Worm (Caenorhabditis elegans): ENCODE data around the gene Y82E9BL.19.
"Not testable (repeated sequence)": the region's sequence is repeated elsewhere in the genome, so short reads cannot be mapped to it uniquely, and the experiment has no call there.

Y82E9BL.19 gene

ce11 chrIII:1355320-1355719 is 23.5 kb downstream of the Y82E9BL.19 start, which contains the start of gene Y82E9BL.1:
Gene Y82E9BL.1 (minus strand): TSS chrIII:1355420.
- TF ChIP-seq lin-13 (GFP tag; optimal IDR thresholded peaks at IDR 0.05) (no peak), sox-4 (tag; optimal IDR thresholded peaks at IDR 0.05) (no peak), nhr-77 (tag; optimal IDR thresholded peaks at IDR 0.05) (no peak), nhr-76 (tag; optimal IDR thresholded peaks at IDR 0.05) (no peak), grh-1 (GFP tag; IDR thresholded peaks at IDR 0.05) (no peak), ceh-8 (GFP tag; optimal IDR thresholded peaks at IDR 0.05) (no peak), nhr-11 (tag; optimal IDR thresholded peaks at IDR 0.05) (no peak), efl-3 (GFP tag; optimal IDR thresholded peaks at IDR 0.05) (no peak), skn-1 (tag; optimal IDR thresholded peaks at IDR 0.05) (no peak), lin-14 (GFP tag; optimal IDR thresholded peaks at IDR 0.05) (no peak), elt-3 (tag; optimal IDR thresholded peaks at IDR 0.05) (no peak), tlp-1 (tag; optimal IDR thresholded peaks at IDR 0.05) (no peak), unc-62 (GFP tag; optimal IDR thresholded peaks at IDR 0.05) (no peak), C16A3.4 (tag; optimal IDR thresholded peaks at IDR 0.05) (no peak), snpc-4 (tag; optimal IDR thresholded peaks at IDR 0.05) (no peak), lsy-2 (tag; optimal IDR thresholded peaks at IDR 0.05) (no peak), sup-37 (GFP tag; optimal IDR thresholded peaks at IDR 0.05) (no peak), dpl-1 (GFP tag; optimal IDR thresholded peaks at IDR 0.05) (no peak), lin-39 (tag; optimal IDR thresholded peaks at IDR 0.05) (no peak)

- TF ChIP-seq C34B4.2, pax-3, lsy-2 (tag; optimal IDR thresholded peaks at IDR 0.05): not testable (repeated sequence)
Measured at ce11 chrIII:1357973-1358372, 26.2 kb downstream of the Y82E9BL.19 start, which contains the start of gene Y82E9BR.8. Gene Y82E9BR.8 (minus strand): TSS chrIII:1358073.

ce11 chrIII:1359669-1360068 is 27.9 kb downstream of the Y82E9BL.19 start, which contains the start of gene Y82E9BR.9:
Gene Y82E9BR.9 (minus strand): TSS chrIII:1359769.
- TF ChIP-seq nhr-20 (tag; optimal IDR thresholded peaks at IDR 0.05), result no peak
- no peak for TF ChIP-seq sup-37 (GFP tag; optimal IDR thresholded peaks at IDR 0.05)
- no peak for TF ChIP-seq skn-1 (tag; optimal IDR thresholded peaks at IDR 0.05)
- no peak for TF ChIP-seq nhr-12 (tag; optimal IDR thresholded peaks at IDR 0.05)
- TF ChIP-seq C16A3.4 (tag; optimal IDR thresholded peaks at IDR 0.05), result no peak
- no peak for TF ChIP-seq lin-35 (GFP tag; optimal IDR thresholded peaks at IDR 0.05)
- TF ChIP-seq isw-1 (GFP tag; IDR thresholded peaks at IDR 0.05), result no peak
- TF ChIP-seq mep-1 (tag; optimal IDR thresholded peaks at IDR 0.05), result no peak
- no peak for TF ChIP-seq ceh-90 (tag; optimal IDR thresholded peaks at IDR 0.05)
- no peak for TF ChIP-seq lin-14 (GFP tag; optimal IDR thresholded peaks at IDR 0.05)

ce11 chrIII:1372563-1372962 is 40.7 kb downstream of the Y82E9BL.19 start:
- TF ChIP-seq sup-37 (GFP tag; optimal IDR thresholded peaks at IDR 0.05), result no peak
- no peak for TF ChIP-seq unc-62 (GFP tag; optimal IDR thresholded peaks at IDR 0.05)
- TF ChIP-seq nhr-84 (tag; optimal IDR thresholded peaks at IDR 0.05), result no peak
- TF ChIP-seq blmp-1 (tag; optimal IDR thresholded peaks at IDR 0.05), result no peak
- TF ChIP-seq fkh-4 (tag; optimal IDR thresholded peaks at IDR 0.05; ENCODE audit: borderline replicate concordance), result no peak
- no peak for TF ChIP-seq tbx-2 (tag; optimal IDR thresholded peaks at IDR 0.05)
- TF ChIP-seq F16B12.6 (tag; optimal IDR thresholded peaks at IDR 0.05), result no peak
- no peak for TF ChIP-seq alr-1 (tag; optimal IDR thresholded peaks at IDR 0.05; ENCODE audit: borderline replicate concordance)
- TF ChIP-seq vab-15 (tag; optimal IDR thresholded peaks at IDR 0.05), result no peak
- no peak for TF ChIP-seq hlh-17 (GFP tag; optimal IDR thresholded peaks at IDR 0.05; ENCODE audit: borderline replicate concordance)
- no peak for TF ChIP-seq irx-1 (tag; optimal IDR thresholded peaks at IDR 0.05)
- TF ChIP-seq mdl-1 (tag; optimal IDR thresholded peaks at IDR 0.05), result no peak
